Fruit fly (Drosophila melanogaster) S2 (cell line): Measurements from ENCODE around the gene CG6761.

Source experiments
- CG8478 ChIP-seq: fragments of >200 bp; optimal IDR thresholded peaks from 2 replicates; lab custom pipeline; 2018
- CTCF ChIP-seq, 2 experiments: fragments of >200 bp; optimal IDR thresholded peaks; 2 replicates each; lab custom pipeline; 2018

DNA sequence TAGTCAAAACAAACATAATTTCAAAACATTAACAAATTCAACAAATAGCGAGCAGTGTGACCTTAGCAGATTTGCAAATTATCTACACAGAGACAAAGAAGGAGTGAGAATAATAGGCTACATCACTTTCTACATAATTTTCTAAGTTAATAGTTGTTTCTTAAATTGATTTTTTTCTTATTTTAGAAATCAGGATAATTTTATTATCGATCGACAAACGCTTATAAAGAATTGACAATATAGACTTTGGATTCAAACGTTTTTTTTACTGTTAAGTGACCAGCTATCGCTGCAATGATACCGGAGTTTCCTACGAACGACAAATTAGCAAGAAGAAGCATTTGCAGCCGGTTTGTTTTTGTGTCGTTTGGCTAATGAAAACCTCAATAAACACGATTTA lies 19.7 kb upstream of the CG6761 start, which contains the start of the genes nbs and defl:
- no peak for TF ChIP-seq CTCF (optimal IDR thresholded peaks at IDR 0.05; lab: Kevin White, UChicago)
- TF ChIP-seq CG8478: no peak
